Worm (Caenorhabditis elegans): ENCODE measurements around the gene DH11.5.

DNA sequence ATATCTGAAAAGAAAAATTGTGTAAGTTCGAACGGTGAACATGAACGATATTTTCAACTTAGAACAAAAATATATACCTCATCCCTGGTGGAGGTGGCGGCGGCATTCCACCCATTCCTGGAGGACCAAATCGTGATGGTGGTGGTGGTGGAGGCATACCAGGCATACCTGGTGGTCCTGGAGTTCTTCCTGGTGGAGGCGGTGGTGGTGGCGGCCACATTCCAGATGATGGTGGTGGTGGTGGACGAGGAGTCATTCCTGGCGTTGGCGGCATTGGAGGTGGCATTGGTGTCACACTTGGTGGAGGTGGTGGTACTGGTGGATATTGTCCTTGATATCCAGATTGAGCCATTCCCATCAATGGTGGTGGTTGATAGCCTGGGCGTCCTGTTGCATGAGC, 58.2 kb downstream of the DH11.5 start:
- TF ChIP-seq scrt-1 (GFP tag; IDR thresholded peaks at IDR 0.05): no peak
- no peak for TF ChIP-seq ceh-36 (tag; optimal IDR thresholded peaks at IDR 0.05)
- no peak for TF ChIP-seq tra-4 (tag; optimal IDR thresholded peaks at IDR 0.05)
- no peak for TF ChIP-seq ama-1 (optimal IDR thresholded peaks at IDR 0.05)
- TF ChIP-seq tbx-37 (GFP tag; conservative IDR thresholded peaks at IDR 0.05): no peak
- no peak for TF ChIP-seq hnd-1 (tag; optimal IDR thresholded peaks at IDR 0.05)
- no peak for TF ChIP-seq tbx-11 (GFP tag; IDR thresholded peaks at IDR 0.05)
- no peak for TF ChIP-seq ets-7 (tag; optimal IDR thresholded peaks at IDR 0.05)
- no peak for TF ChIP-seq hmg-4 (GFP tag; optimal IDR thresholded peaks at IDR 0.05)
- no peak for TF ChIP-seq flt-1 (GFP tag; IDR thresholded peaks at IDR 0.05)

Measured in whole organism, early embryonic.